Worm (Caenorhabditis elegans) whole organism, L1 larva: Measurements from ENCODE around the gene col-152.
A peak's percentile ranks its signal among the peaks of the same experiment; 100 is the strongest.

ENCODE experiments used
- elt-3 ChIP-seq, 6 experiments: fragments of 150-350 bp in 1 of 6; sonication (generic microtip); optimal IDR thresholded peaks; 2 replicates each; lab custom pipeline; 2017 to 2018; ENCODE audit warnings: missing biosample characterization in 6 of 6, missing genetic modification characterization in 6 of 6, inconsistent platforms in 1 of 6
- fos-1 ChIP-seq: fragments of 150-350 bp; optimal IDR thresholded peaks from 2 replicates; lab custom pipeline; 2014; ENCODE audit warnings: missing biosample characterization, missing genetic modification characterization
- isw-1 ChIP-seq: fragments of 200-800 bp; sonication (Bioruptor generic); IDR thresholded peaks from 2 replicates; pipeline ENCODE4 v1.3.6; 2022; ENCODE audit warnings: missing genetic modification characterization, missing compliant biosample characterization
- lin-39 ChIP-seq: fragments of 150-350 bp; optimal IDR thresholded peaks from 2 replicates; lab custom pipeline; 2014; ENCODE audit warnings: missing biosample characterization, missing genetic modification reagents, missing genetic modification characterization
- nhr-19 ChIP-seq: fragments of 200-800 bp; sonication (Bioruptor generic); conservative IDR thresholded peaks from 2 replicates; pipeline ENCODE4 v1.3.6; 2022; ENCODE audit warnings: missing genetic modification characterization, missing compliant biosample characterization
- nhr-237 ChIP-seq: fragments of 150-350 bp; optimal IDR thresholded peaks from 2 replicates; lab custom pipeline; 2014; ENCODE audit warnings: missing biosample characterization, missing genetic modification characterization
- pqm-1 ChIP-seq: sonication (generic microtip); optimal IDR thresholded peaks from 3 replicates; lab custom pipeline; 2017; ENCODE audit warnings: missing biosample characterization, missing genetic modification characterization
- rnt-1 ChIP-seq: sonication (generic microtip); optimal IDR thresholded peaks from 2 replicates; lab custom pipeline; 2016; ENCODE audit warnings: mild to moderate bottlenecking, missing genetic modification characterization, moderate library complexity, missing compliant biosample characterization
- snpc-4 ChIP-seq: fragments of 150-350 bp; optimal IDR thresholded peaks from 2 replicates; lab custom pipeline; 2014; ENCODE audit warnings: missing biosample characterization, missing genetic modification characterization
- snu-23 ChIP-seq: sonication (generic microtip); optimal IDR thresholded peaks from 2 replicates; lab custom pipeline; 2016; ENCODE audit warnings: missing genetic modification characterization, missing compliant biosample characterization
- unc-30 ChIP-seq: sonication (generic microtip); optimal IDR thresholded peaks from 2 replicates; lab custom pipeline; 2017; ENCODE audit warnings: missing biosample characterization, missing genetic modification characterization

DNA sequence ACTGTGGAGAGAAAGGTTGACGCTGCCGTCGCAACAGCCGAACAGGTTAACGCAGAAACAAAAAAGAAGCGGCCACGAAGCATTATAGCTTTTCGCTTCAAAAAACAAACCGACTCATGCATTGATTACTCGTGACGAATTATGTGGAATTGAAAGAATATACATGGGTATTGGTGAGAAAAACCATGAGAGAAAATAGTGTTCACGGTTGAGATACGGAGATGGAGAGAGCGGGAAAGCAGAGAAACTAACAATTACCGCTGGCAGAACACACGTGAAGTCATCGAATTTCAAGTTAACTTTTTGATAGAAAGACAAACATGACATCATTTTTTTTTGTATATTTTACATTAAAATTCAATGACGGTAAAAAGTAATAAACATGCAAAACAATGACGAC is 25.4 kb upstream of the col-152 start:
- TF ChIP-seq snpc-4 (tag; lab: Kevin White, UChicago) = no peak
- TF ChIP-seq fos-1 (tag; lab: Kevin White, UChicago) = no peak
- no peak for TF ChIP-seq isw-1
- TF ChIP-seq rnt-1 (tag; lab: Kevin White, UChicago) = peak; percentile 16
- no peak for TF ChIP-seq nhr-237 (tag; lab: Kevin White, UChicago)
- no peak for TF ChIP-seq pqm-1
- TF ChIP-seq lin-39 (tag; lab: Kevin White, UChicago) = no peak
- TF ChIP-seq snu-23 (GFP tag; lab: Kevin White, UChicago) = peak; percentile 45
- TF ChIP-seq elt-3 (tag; optimal IDR thresholded peaks at IDR 0.05; lab: Kevin White, UChicago) = peak in 1 of 6 experiments; percentile 17
- TF ChIP-seq nhr-19 = no peak
- TF ChIP-seq unc-30 (tag; lab: Kevin White, UChicago) = no peak
